Worm (Caenorhabditis elegans) whole organism, young adult: ENCODE results near the gene B0218.5.

Experiments
- cebp-1 ChIP-seq, 2 experiments: fragments of 200-800 bp in 1 of 2; sonication (Bioruptor generic) in 1 of 2; sonication (generic microtip) in 1 of 2; IDR thresholded peaks in 1 of 2; optimal IDR thresholded peaks in 1 of 2; 2 replicates each; pipeline versions ENCODE4 v1.3.6 to Lab custom; 2017 to 2022; ENCODE audit warnings: missing compliant biosample characterization in 2 of 2, missing genetic modification characterization in 2 of 2, mild to moderate bottlenecking in 1 of 2, missing genetic modification reagents in 1 of 2, moderate library complexity in 1 of 2
- snpc-4 ChIP-seq, 5 experiments: fragments of 150-350 bp in 1 of 5; sonication (generic microtip) in 4 of 5; optimal IDR thresholded peaks; 2 replicates each; lab custom pipeline; 2014 to 2018; ENCODE audit warnings: missing genetic modification characterization in 5 of 5, missing biosample characterization in 3 of 5, antibody characterized with exemption in 2 of 5, mild to moderate bottlenecking in 2 of 5, missing compliant biosample characterization in 2 of 5, missing genotype in 2 of 5, moderate library complexity in 2 of 5, missing genetic modification reagents in 1 of 5
- zim-3 ChIP-seq: sonication (generic microtip); optimal IDR thresholded peaks from 2 replicates; lab custom pipeline; 2017; ENCODE audit warnings: mild to moderate bottlenecking, missing genetic modification characterization, moderate library complexity, missing compliant biosample characterization
- ztf-3 ChIP-seq: fragments of 200-800 bp; sonication (Bioruptor generic); optimal IDR thresholded peaks from 2 replicates; lab custom pipeline; 2018; ENCODE audit warnings: mild to moderate bottlenecking, missing genetic modification characterization, missing compliant biosample characterization

DNA sequence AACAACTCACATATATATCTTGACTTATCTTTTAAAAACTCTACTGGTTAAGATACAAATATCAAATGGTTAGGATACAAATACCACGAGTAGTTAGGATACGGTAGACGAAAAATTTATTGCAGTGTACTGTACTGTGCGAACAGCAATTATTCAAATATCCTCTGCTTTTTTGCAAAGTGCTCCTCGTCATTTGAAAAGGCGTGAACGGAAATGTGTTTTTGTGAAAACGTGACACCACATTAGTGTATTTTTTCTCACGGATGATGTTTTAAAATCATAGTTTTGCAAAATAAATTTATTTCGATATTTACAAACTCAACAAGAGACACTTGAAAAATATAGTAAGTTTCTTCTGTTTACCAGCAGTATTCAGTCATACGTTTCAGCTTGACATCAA is 38.3 kb downstream of the B0218.5 start, which contains the start of gene F42G8.8:
- no peak for TF ChIP-seq cebp-1 (GFP tag; IDR thresholded peaks at IDR 0.05; lab: Robert Waterston, UW)
- no peak for TF ChIP-seq cebp-1 (tag; optimal IDR thresholded peaks at IDR 0.05; lab: Kevin White, UChicago)
- no peak for TF ChIP-seq snpc-4 (GFP tag; optimal IDR thresholded peaks at IDR 0.05; lab: Kevin White, UChicago)
- TF ChIP-seq snpc-4 (tag; optimal IDR thresholded peaks at IDR 0.05; lab: Kevin White, UChicago) = no peak
- no peak for TF ChIP-seq zim-3 (tag; lab: Kevin White, UChicago)
- no peak for TF ChIP-seq ztf-3 (GFP tag; lab: Kevin White, UChicago)
